Fruit fly (Drosophila melanogaster): ENCODE data around the gene c11.1.
A peak's percentile ranks its signal among the peaks of the same experiment; 100 is the strongest.

c11.1 gene

dm6 chrX:9272830-9273507 is 9.9 kb downstream of the c11.1 start, which contains the start of the genes Cfp1 and Aladin:
Gene Cfp1, minus strand, starts transcription at chrX:9272960.
Gene Aladin, plus strand, starts transcription at chrX:9273413.
- no peak for TF ChIP-seq CG17801 (GFP tag; optimal IDR thresholded peaks at IDR 0.05; ENCODE audit: partially characterized antibody)

- no peak for TF ChIP-seq CG17801 (GFP tag; optimal IDR thresholded peaks at IDR 0.05; ENCODE audit: partially characterized antibody)
Observed at dm6 chrX:9269825-9270224, 13.1 kb downstream of the c11.1 start, which contains the start of gene CG17440. Gene CG17440, minus strand, starts transcription at chrX:9269925.

dm6 chrX:9267598-9267997 is 15.3 kb downstream of the c11.1 start, which contains the start of gene Erk7:
Gene Erk7, minus strand, starts transcription at chrX:9267698.
- TF ChIP-seq CG17801 (GFP tag; optimal IDR thresholded peaks at IDR 0.05; ENCODE audit: partially characterized antibody): no peak

dm6 chrX:9266082-9266481 is 16.8 kb downstream of the c11.1 start:
- peak; percentile 15 for TF ChIP-seq CG17801 (GFP tag; optimal IDR thresholded peaks at IDR 0.05; ENCODE audit: partially characterized antibody)

dm6 chrX:9255964-9256520 is 26.9 kb downstream of the c11.1 start, which contains the start of gene ric8a:
Gene ric8a, plus strand, starts transcription at chrX:9256168.
- TF ChIP-seq CG17801 (GFP tag; optimal IDR thresholded peaks at IDR 0.05; ENCODE audit: partially characterized antibody): peak; percentile 34

- TF ChIP-seq CG17801 (GFP tag; optimal IDR thresholded peaks at IDR 0.05; ENCODE audit: partially characterized antibody): no peak
Observed at dm6 chrX:9255021-9255420, 27.9 kb downstream of the c11.1 start.

- no peak for TF ChIP-seq CG17801 (GFP tag; optimal IDR thresholded peaks at IDR 0.05; ENCODE audit: partially characterized antibody)
Observed at dm6 chrX:9252051-9252708, 30.7 kb downstream of the c11.1 start.

dm6 chrX:9251212-9251877 is 31.6 kb downstream of the c11.1 start:
- TF ChIP-seq CG17801 (GFP tag; optimal IDR thresholded peaks at IDR 0.05; ENCODE audit: partially characterized antibody): no peak

dm6 chrX:9250161-9250831 is 32.6 kb downstream of the c11.1 start, which contains the start of gene CG17754:
Gene CG17754, plus strand, starts transcription at chrX:9250420.
- peak; percentile 62 for TF ChIP-seq CG17801 (GFP tag; optimal IDR thresholded peaks at IDR 0.05; ENCODE audit: partially characterized antibody)

- TF ChIP-seq CG17801 (GFP tag; optimal IDR thresholded peaks at IDR 0.05; ENCODE audit: partially characterized antibody): no peak
Observed at dm6 chrX:9248040-9248439, 34.9 kb downstream of the c11.1 start.

dm6 chrX:9247171-9247783 is 35.6 kb downstream of the c11.1 start, which contains the start of the genes amx and Dsor1:
Gene amx, minus strand, starts transcription at chrX:9247336.
Gene Dsor1, plus strand, starts transcription at chrX:9247342.
- no peak for TF ChIP-seq CG17801 (GFP tag; optimal IDR thresholded peaks at IDR 0.05; ENCODE audit: partially characterized antibody)

- TF ChIP-seq CG17801 (GFP tag; optimal IDR thresholded peaks at IDR 0.05; ENCODE audit: partially characterized antibody): peak; percentile 72
Observed at dm6 chrX:9243417-9243884, 39.5 kb downstream of the c11.1 start, which contains the start of the genes mxc and Larp7. Gene mxc, minus strand, starts transcription at chrX:9243467. Gene Larp7, plus strand, starts transcription at chrX:9243817.

- TF ChIP-seq CG17801 (GFP tag; optimal IDR thresholded peaks at IDR 0.05; ENCODE audit: partially characterized antibody): no peak
Observed at dm6 chrX:9236485-9236884, 46.4 kb downstream of the c11.1 start, which contains the start of gene Ir8a. Gene Ir8a, minus strand, starts transcription at chrX:9236585.

- TF ChIP-seq CG17801 (GFP tag; optimal IDR thresholded peaks at IDR 0.05; ENCODE audit: partially characterized antibody): peak; percentile 35
Observed at dm6 chrX:9232199-9232598, 50.7 kb downstream of the c11.1 start, which contains the start of gene CG12121. Gene CG12121, minus strand, starts transcription at chrX:9232378.

All from ovary, adult (tissue).